Worm (Caenorhabditis elegans) whole organism, midembryonic: ENCODE results near the gene srx-90.

Experiments used
- T22C8.4 ChIP-seq: fragments of 200-800 bp; sonication (Bioruptor generic); IDR thresholded peaks from 2 replicates; pipeline ENCODE4 v1.3.6; 2022; ENCODE audit warnings: missing genetic modification characterization, missing compliant biosample characterization
- cog-1 ChIP-seq: sonication (generic microtip); optimal IDR thresholded peaks from 2 replicates; lab custom pipeline; 2016; ENCODE audit warnings: missing genetic modification characterization, missing compliant biosample characterization
- flt-1 ChIP-seq: fragments of 200-800 bp; sonication (Bioruptor generic); IDR thresholded peaks from 2 replicates; pipeline ENCODE4 v1.3.6; 2022; ENCODE audit warnings: missing genetic modification characterization, missing compliant biosample characterization
- klf-2 ChIP-seq: fragments of 200-800 bp; sonication (Bioruptor generic); conservative IDR thresholded peaks from 2 replicates; pipeline ENCODE4 v1.3.6; 2022; ENCODE audit warnings: missing genetic modification reagents, missing genetic modification characterization, missing compliant biosample characterization
- med-1 ChIP-seq: sonication (generic microtip); optimal IDR thresholded peaks from 2 replicates; lab custom pipeline; 2017; ENCODE audit warnings: missing genetic modification characterization, mild to moderate bottlenecking, missing compliant biosample characterization, antibody characterized with exemption, missing genetic modification reagents; ENCODE audit not compliant: insufficient read depth
- ref-1 ChIP-seq: fragments of 200-800 bp; sonication (Bioruptor generic); conservative IDR thresholded peaks from 2 replicates; pipeline ENCODE4 v1.3.6; 2022; ENCODE audit warnings: missing genetic modification reagents, missing genetic modification characterization, missing compliant biosample characterization
- tab-1 ChIP-seq: fragments of 200-800 bp; sonication (Bioruptor generic); IDR thresholded peaks from 2 replicates; pipeline ENCODE4 v1.3.6; 2022; ENCODE audit warnings: missing genetic modification characterization, missing compliant biosample characterization
- ztf-23 ChIP-seq: fragments of 200-800 bp; sonication (Bioruptor generic); IDR thresholded peaks from 2 replicates; pipeline ENCODE4 v1.3.6; 2022; ENCODE audit warnings: missing genetic modification reagents, missing genetic modification characterization, missing compliant biosample characterization
- ztf-29 ChIP-seq: fragments of 200-800 bp; sonication (Bioruptor generic); IDR thresholded peaks from 2 replicates; pipeline ENCODE4 v1.3.6; 2022; ENCODE audit warnings: missing genetic modification reagents, missing genetic modification characterization, missing compliant biosample characterization

srx-90 gene

DNA sequence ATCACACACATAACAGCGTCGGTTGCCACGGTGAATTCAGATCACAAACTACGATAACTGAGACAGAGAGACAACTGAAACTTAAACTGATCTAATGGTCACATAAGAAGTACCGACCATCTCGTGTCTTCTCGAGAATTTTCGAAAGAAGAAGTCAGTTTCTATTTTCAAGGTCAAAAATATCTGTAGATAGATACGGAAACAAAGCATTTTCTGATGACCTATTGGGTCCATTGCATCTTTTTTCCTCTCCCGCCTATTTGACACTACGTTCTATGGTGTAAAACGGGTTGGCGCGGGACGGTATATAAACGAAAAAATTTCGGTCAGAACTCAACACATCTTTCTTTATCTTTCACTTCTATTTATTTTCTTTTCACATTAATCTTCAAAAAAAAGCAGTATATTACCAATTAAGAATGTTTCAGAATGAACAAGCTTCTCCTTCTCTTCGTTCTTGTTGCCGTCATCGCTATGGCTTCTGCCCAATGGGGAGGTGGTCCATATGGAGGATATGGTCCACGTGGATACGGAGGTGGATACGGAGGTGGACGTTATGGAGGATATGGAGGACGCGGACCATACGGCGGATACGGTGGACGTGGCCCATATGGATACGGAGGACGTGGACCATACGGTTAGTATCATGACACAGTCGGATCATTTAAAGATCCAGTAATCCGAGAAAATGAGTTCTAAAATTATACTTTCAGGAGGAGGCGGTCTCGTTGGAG, 35.2 kb downstream of the srx-90 start, which contains the start of gene nlp-24:
Gene nlp-24 (plus strand): TSS at position 429 of the 734 bp plus-strand sequence.
- TF ChIP-seq med-1 (GFP tag; lab: Kevin White, UChicago) (no peak), cog-1 (tag; lab: Kevin White, UChicago) (no peak), flt-1 (no peak), tab-1 (GFP tag; lab: Robert Waterston, UW) (no peak), T22C8.4 (no peak), klf-2 (GFP tag; lab: Robert Waterston, UW) (no peak), ztf-23 (GFP tag; lab: Robert Waterston, UW) (no peak), ref-1 (no peak), ztf-29 (GFP tag; lab: Robert Waterston, UW) (no peak)

DNA sequence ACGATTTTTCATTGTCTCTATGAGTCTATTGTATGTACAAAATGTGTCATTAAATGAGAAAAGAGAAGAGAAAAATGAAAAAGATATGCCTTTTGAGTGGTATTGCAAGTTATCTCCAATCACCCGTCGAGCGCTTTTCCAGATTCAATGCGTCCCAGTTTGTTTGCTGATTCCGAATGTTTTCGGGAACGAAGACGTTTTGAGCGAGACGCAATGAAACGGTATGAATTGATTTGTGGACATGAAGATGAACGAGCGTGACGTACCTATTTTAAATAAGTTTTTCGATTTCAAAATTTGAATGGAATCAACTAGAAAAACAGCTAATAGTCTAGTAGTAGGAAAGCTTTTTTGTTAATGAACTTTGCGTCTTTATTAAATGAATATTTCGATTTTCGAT, 35.9 kb downstream of the srx-90 start:
- TF ChIP-seq med-1 (GFP tag; lab: Kevin White, UChicago) (no peak), flt-1 (no peak), cog-1 (tag; lab: Kevin White, UChicago) (no peak), T22C8.4 (no peak), ref-1 (no peak), ztf-29 (GFP tag; lab: Robert Waterston, UW) (no peak), tab-1 (GFP tag; lab: Robert Waterston, UW) (no peak), ztf-23 (GFP tag; lab: Robert Waterston, UW) (no peak), klf-2 (GFP tag; lab: Robert Waterston, UW) (no peak)

ce11 chrV:11618173-11618572, 37.2 kb downstream of the srx-90 start, which contains the start of gene glb-15:
Gene glb-15 (minus strand): TSS chrV:11618273.
- TF ChIP-seq med-1 (GFP tag; lab: Kevin White, UChicago) (no peak), cog-1 (tag; lab: Kevin White, UChicago) (no peak), flt-1 (no peak)

DNA sequence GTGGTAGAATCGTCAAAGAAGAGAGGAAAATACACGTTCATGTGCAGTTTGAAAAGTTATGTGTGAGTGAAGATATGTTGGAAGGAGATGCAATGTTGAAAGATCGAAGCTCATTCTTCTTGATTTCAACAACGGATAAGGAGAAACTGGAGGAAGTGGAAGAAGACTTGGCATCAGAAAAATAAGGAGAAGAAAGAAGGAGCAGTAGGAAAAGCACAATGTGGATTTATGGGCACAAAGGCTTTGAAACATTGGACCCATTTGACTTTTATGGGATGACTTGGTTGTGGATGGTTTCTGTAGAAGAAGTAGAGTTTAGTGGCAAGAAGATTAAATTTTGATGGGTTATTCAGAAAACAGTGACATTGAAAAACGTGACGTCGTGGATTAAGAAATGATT, 39.2 kb downstream of the srx-90 start:
- TF ChIP-seq ztf-23 (GFP tag; lab: Robert Waterston, UW) (no peak), flt-1 (no peak), tab-1 (GFP tag; lab: Robert Waterston, UW) (no peak), ref-1 (no peak), klf-2 (GFP tag; lab: Robert Waterston, UW) (no peak), cog-1 (tag; lab: Kevin White, UChicago) (no peak), T22C8.4 (no peak), ztf-29 (GFP tag; lab: Robert Waterston, UW) (no peak), med-1 (GFP tag; lab: Kevin White, UChicago) (no peak)

DNA sequence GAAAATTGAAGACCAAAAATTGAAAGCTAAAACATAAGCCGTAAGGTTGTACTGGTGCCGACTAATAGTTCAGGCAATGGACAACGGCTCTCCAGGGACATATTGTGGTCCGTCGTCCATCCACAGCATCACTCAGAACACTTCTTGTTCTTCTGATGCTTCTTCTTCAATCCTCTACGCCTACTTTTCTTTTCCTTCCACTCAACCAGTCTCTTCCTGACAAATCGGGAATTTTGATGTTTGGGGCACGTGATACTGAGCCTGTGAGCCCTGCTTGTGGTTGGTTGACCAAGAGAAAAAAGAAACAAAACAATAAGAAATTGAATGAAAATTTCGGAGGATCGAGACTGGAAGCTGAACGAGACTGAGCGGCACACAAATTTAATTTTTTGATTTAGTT, 40.4 kb downstream of the srx-90 start:
- TF ChIP-seq tab-1 (GFP tag; lab: Robert Waterston, UW), result no peak
- TF ChIP-seq ztf-23 (GFP tag; lab: Robert Waterston, UW), result no peak
- no peak for TF ChIP-seq cog-1 (tag; lab: Kevin White, UChicago)
- no peak for TF ChIP-seq T22C8.4
- TF ChIP-seq ztf-29 (GFP tag; lab: Robert Waterston, UW), result no peak
- TF ChIP-seq flt-1, result no peak

DNA sequence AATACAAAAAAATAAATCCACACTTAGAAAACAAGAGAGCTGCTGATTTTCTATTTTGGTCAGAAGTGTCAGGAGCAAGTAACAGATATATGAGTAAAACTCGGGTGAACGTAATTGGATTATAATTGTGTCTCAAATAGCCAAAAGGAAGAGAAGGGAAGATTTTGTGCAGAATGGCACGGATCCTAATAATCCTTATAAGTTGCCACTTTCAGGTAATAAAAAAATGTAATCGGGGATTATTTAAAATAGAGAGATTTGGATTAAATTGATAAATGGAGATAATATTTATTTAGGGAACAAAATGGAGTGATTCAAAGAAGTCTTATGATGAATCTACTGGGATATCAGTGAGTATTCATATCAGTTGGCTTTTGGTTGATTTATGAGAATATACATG, 44.0 kb downstream of the srx-90 start:
- TF ChIP-seq ztf-23 (GFP tag; lab: Robert Waterston, UW) (no peak), klf-2 (GFP tag; lab: Robert Waterston, UW) (no peak), ztf-29 (GFP tag; lab: Robert Waterston, UW) (no peak), tab-1 (GFP tag; lab: Robert Waterston, UW) (no peak), ref-1 (no peak), med-1 (GFP tag; lab: Kevin White, UChicago) (no peak), flt-1 (no peak), cog-1 (tag; lab: Kevin White, UChicago) (no peak), T22C8.4 (no peak)

ce11 chrV:11627837-11628236, 46.9 kb downstream of the srx-90 start:
- no peak for TF ChIP-seq T22C8.4

DNA sequence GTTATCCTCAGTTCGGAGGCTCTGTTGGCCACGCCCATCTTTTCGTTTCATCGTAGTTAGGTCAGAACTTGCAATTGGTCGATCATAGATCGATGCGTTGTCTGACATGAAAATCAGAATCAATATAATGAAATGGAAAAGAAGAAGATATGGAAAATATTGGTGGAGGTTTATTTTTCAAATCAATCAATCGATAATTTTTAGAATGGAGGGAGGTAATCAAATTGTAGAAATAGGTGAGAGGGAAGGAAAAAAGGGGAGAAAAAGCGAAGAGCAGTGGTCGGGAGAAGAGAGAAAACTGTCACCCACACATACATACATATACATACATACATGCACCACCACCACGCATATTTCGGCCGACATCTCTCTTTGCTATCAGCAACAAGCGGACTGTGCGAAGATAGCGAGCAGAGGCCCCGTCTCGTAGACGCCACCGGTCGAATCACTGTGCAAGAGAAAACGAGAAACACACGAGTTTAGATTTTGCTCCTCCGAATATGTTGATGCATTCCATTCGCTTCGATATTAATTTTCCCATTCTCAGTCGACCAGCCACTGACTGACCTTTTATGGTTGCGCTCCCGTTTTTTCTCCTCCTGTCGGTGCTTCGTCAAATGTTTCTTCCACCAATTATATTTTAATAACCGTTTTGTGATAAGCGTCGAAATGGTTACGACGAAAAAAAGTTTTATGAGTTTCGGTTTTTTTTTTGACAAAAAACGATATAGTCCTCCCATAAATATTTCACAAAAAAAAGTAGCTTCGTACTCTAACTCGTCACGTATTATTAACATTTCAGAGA, 48.5 kb downstream of the srx-90 start, which contains the start of gene F35B12.10:
Gene F35B12.10 (minus strand): TSS at position 51 of the 805 bp plus-strand sequence.
- TF ChIP-seq tab-1 (GFP tag; lab: Robert Waterston, UW), result no peak
- no peak for TF ChIP-seq cog-1 (tag; lab: Kevin White, UChicago)
- TF ChIP-seq ztf-29 (GFP tag; lab: Robert Waterston, UW), result no peak
- no peak for TF ChIP-seq T22C8.4
- no peak for TF ChIP-seq klf-2 (GFP tag; lab: Robert Waterston, UW)
- TF ChIP-seq flt-1, result no peak

DNA sequence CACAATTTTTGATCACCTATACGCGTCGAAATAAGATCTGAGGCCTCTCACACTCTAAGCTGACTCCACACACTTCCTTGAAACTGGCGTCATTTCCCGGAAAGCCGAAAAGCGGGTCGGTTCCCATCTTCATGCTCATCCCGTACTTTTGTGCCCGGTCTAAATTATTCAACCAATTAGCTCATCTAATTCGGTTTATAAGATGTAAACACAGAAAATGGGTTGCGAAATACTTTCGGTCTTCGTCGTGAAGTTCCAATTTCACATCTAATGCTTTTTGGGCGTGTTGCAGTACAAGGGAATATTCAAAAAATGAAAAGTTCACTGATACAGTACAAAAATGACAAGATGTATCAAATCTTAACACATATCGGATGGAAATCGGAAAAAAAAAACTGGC, 50.2 kb downstream of the srx-90 start:
- TF ChIP-seq cog-1 (tag; lab: Kevin White, UChicago), result no peak
- TF ChIP-seq klf-2 (GFP tag; lab: Robert Waterston, UW), result no peak
- TF ChIP-seq tab-1 (GFP tag; lab: Robert Waterston, UW), result no peak
- TF ChIP-seq flt-1, result no peak
- TF ChIP-seq ref-1, result no peak
- no peak for TF ChIP-seq ztf-29 (GFP tag; lab: Robert Waterston, UW)
- TF ChIP-seq med-1 (GFP tag; lab: Kevin White, UChicago), result no peak
- TF ChIP-seq T22C8.4, result no peak
- TF ChIP-seq ztf-23 (GFP tag; lab: Robert Waterston, UW), result no peak
